Worm (Caenorhabditis elegans): ENCODE data around the gene F53F1.2.

ce11 chrV:13375861-13376260 is 30.8 kb upstream of the F53F1.2 start:
- TF ChIP-seq B0035.1 (tag; optimal IDR thresholded peaks at IDR 0.05): no peak
- no peak for TF ChIP-seq F10E7.11 (tag; optimal IDR thresholded peaks at IDR 0.05)
- TF ChIP-seq tlf-1 (GFP tag; optimal IDR thresholded peaks at IDR 0.05): no peak
- TF ChIP-seq Y67H2A.10 (GFP tag; conservative IDR thresholded peaks at IDR 0.05): no peak
- TF ChIP-seq nhr-90 (tag; optimal IDR thresholded peaks at IDR 0.05): no peak
